Fruit fly (Drosophila melanogaster): ENCODE results near the gene Efa6.
A peak's percentile ranks its signal among the peaks of the same experiment; 100 is the strongest.

Efa6 gene

DNA sequence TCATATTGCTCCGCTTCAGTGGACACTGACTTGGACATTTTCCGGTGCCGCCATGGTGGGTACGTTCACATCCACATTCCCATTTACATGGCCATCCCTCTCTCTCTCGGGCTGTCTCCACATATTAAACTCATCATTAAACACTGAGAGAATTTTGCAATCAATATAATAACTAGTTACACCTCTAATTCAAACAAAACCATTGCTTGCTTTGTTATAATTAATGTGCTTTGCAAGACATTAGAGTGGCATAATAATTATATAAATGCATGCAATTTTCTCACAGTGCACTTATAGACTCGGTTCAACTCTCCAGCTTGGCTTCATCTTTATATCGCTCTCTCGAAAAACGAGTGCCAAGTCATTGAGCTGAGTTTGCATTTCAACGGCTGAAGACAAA, 37.2 kb downstream of the Efa6 start (continued):
- TF ChIP-seq pros (GFP tag; optimal IDR thresholded peaks at IDR 0.05) (no peak), ftz-f1 (GFP tag; optimal IDR thresholded peaks at IDR 0.05) (no peak), CG8290 (GFP tag; optimal IDR thresholded peaks at IDR 0.05) (no peak), CG8290 (tag; optimal IDR thresholded peaks at IDR 0.05) (no peak), Trl (optimal IDR thresholded peaks at IDR 0.05) (no peak), Trl (GFP tag; optimal IDR thresholded peaks at IDR 0.05) (peak; percentile 60), CG16779 (GFP tag; IDR thresholded peaks at IDR 0.05) (no peak), dpn (GFP tag; optimal IDR thresholded peaks at IDR 0.05) (peak; percentile 56 to 59), Rfx (GFP tag; IDR thresholded peaks at IDR 0.05) (peak; percentile 63), tup (GFP tag; optimal IDR thresholded peaks at IDR 0.05) (no peak), kni (GFP tag; optimal IDR thresholded peaks at IDR 0.05) (no peak), Doc2 (GFP tag; IDR thresholded peaks at IDR 0.05) (no peak), Dek (tag; optimal IDR thresholded peaks at IDR 0.05) (no peak), CG4617 (GFP tag; optimal IDR thresholded peaks at IDR 0.05; ENCODE audit: borderline replicate concordance) (no peak), dm (GFP tag; optimal IDR thresholded peaks at IDR 0.05) (no peak), Dll (GFP tag; IDR thresholded peaks at IDR 0.05; ENCODE audit: partially characterized antibody) (no peak), gce (GFP tag; IDR thresholded peaks at IDR 0.05) (peak; percentile 56; the same call in 2 of the 3 replicates), Gug (GFP tag; IDR thresholded peaks at IDR 0.05) (peak; percentile 46; the same call in 2 of the 4 replicates), nau (GFP tag; optimal IDR thresholded peaks at IDR 0.05) (no peak), CG31365 (tag; optimal IDR thresholded peaks at IDR 0.05) (no peak), CG1832 (GFP tag; optimal IDR thresholded peaks at IDR 0.05) (no peak), CG14667 (GFP tag; IDR thresholded peaks at IDR 0.05) (peak; percentile 53; the same call in 1 of the 2 replicates), crp (GFP tag; optimal IDR thresholded peaks at IDR 0.05) (no peak), Deaf1 (tag; optimal IDR thresholded peaks at IDR 0.05) (no peak), fd102C (GFP tag; optimal IDR thresholded peaks at IDR 0.05) (no peak), exex (tag; optimal IDR thresholded peaks at IDR 0.05) (no peak), Sry-β (GFP tag; optimal IDR thresholded peaks at IDR 0.05) (no peak), bbx (GFP tag; IDR thresholded peaks at IDR 0.05; ENCODE audit: partially characterized antibody) (no peak), Awh (GFP tag; IDR thresholded peaks at IDR 0.05) (peak; percentile 56; the same call in 1 of the 2 replicates), sug (tag; optimal IDR thresholded peaks at IDR 0.05) (no peak), CG17802 (tag; optimal IDR thresholded peaks at IDR 0.05) (peak; percentile 29), BtbVII (GFP tag; optimal IDR thresholded peaks at IDR 0.05) (no peak), salm (tag; optimal IDR thresholded peaks at IDR 0.05) (peak; percentile 26), ro (GFP tag; IDR thresholded peaks at IDR 0.05) (no peak), CG10565 (GFP tag; optimal IDR thresholded peaks at IDR 0.05) (no peak), Hsf (GFP tag; optimal IDR thresholded peaks at IDR 0.05) (peak; percentile 72), dati (GFP tag; IDR thresholded peaks at IDR 0.05) (0 out of 2 replicates have a peak, but pooled peaks have one; percentile 9), CG15514 (GFP tag; optimal IDR thresholded peaks at IDR 0.05) (peak; percentile 43), trh (GFP tag; optimal IDR thresholded peaks at IDR 0.05) (peak; percentile 8), ara (GFP tag; IDR thresholded peaks at IDR 0.05) (peak; percentile 76), Fer1 (GFP tag; optimal IDR thresholded peaks at IDR 0.05) (peak; percentile 65), Blimp-1 (GFP tag; optimal IDR thresholded peaks at IDR 0.05) (peak; percentile 72), onecut (GFP tag; IDR thresholded peaks at IDR 0.05) (peak; percentile 51), gt (GFP tag; IDR thresholded peaks at IDR 0.05) (0 out of 2 replicates have a peak, but pooled peaks have one; percentile 11), CG4360 (GFP tag; IDR thresholded peaks at IDR 0.05) (no peak), CG31388 (GFP tag; optimal IDR thresholded peaks at IDR 0.05) (peak; percentile 23), CG18476 (GFP tag; optimal IDR thresholded peaks at IDR 0.05) (peak; percentile 3), CG4404 (GFP tag; IDR thresholded peaks at IDR 0.05) (0 out of 2 replicates have a peak, but pooled peaks have one; percentile 35), CG10274 (GFP tag; optimal IDR thresholded peaks at IDR 0.05) (peak; percentile 0), aop (GFP tag; IDR thresholded peaks at IDR 0.05) (no peak), CG6254 (GFP tag; optimal IDR thresholded peaks at IDR 0.05) (peak; percentile 26)
